Worm (Caenorhabditis elegans): ENCODE results near the gene ncr-2.

DNA sequence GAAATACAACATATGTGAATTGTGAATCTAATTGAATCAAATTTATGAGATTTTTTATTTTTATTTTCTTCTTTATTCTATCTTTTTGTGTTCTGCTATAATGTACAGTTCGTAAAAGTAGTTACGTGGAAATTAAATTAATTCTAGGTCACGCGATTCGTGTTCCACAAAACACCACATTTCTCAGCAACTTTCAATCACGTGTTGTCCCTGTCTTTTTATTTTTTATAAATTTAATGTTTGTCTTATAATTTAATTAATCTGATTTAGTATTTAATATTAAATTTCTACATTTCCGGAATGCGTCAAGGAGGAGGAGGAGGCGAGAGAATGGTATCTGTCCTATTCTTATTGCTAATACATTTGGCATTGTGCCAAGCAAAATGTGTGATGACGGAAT, at the start of gene ncr-2:
- TF ChIP-seq him-1 (tag; optimal IDR thresholded peaks at IDR 0.05) (no peak), dao-5 (tag; optimal IDR thresholded peaks at IDR 0.05) (no peak), W03F9.2 (tag; optimal IDR thresholded peaks at IDR 0.05) (no peak)

Measured in whole organism, L4/young adult.